Worm (Caenorhabditis elegans) whole organism, midembryonic: ENCODE results near the gene nhr-218.

ENCODE experiments used
- T22C8.4 ChIP-seq: fragments of 200-800 bp; sonication (Bioruptor generic); IDR thresholded peaks from 2 replicates; pipeline ENCODE4 v1.3.6; 2022; ENCODE audit warnings: missing genetic modification characterization, missing compliant biosample characterization
- cog-1 ChIP-seq: sonication (generic microtip); optimal IDR thresholded peaks from 2 replicates; lab custom pipeline; 2016; ENCODE audit warnings: missing genetic modification characterization, missing compliant biosample characterization
- flt-1 ChIP-seq: fragments of 200-800 bp; sonication (Bioruptor generic); IDR thresholded peaks from 2 replicates; pipeline ENCODE4 v1.3.6; 2022; ENCODE audit warnings: missing genetic modification characterization, missing compliant biosample characterization
- klf-2 ChIP-seq: fragments of 200-800 bp; sonication (Bioruptor generic); conservative IDR thresholded peaks from 2 replicates; pipeline ENCODE4 v1.3.6; 2022; ENCODE audit warnings: missing genetic modification reagents, missing genetic modification characterization, missing compliant biosample characterization
- med-1 ChIP-seq: sonication (generic microtip); optimal IDR thresholded peaks from 2 replicates; lab custom pipeline; 2017; ENCODE audit warnings: missing genetic modification characterization, mild to moderate bottlenecking, missing compliant biosample characterization, antibody characterized with exemption, missing genetic modification reagents; ENCODE audit not compliant: insufficient read depth
- ref-1 ChIP-seq: fragments of 200-800 bp; sonication (Bioruptor generic); conservative IDR thresholded peaks from 2 replicates; pipeline ENCODE4 v1.3.6; 2022; ENCODE audit warnings: missing genetic modification reagents, missing genetic modification characterization, missing compliant biosample characterization
- tab-1 ChIP-seq: fragments of 200-800 bp; sonication (Bioruptor generic); IDR thresholded peaks from 2 replicates; pipeline ENCODE4 v1.3.6; 2022; ENCODE audit warnings: missing genetic modification characterization, missing compliant biosample characterization
- ztf-23 ChIP-seq: fragments of 200-800 bp; sonication (Bioruptor generic); IDR thresholded peaks from 2 replicates; pipeline ENCODE4 v1.3.6; 2022; ENCODE audit warnings: missing genetic modification reagents, missing genetic modification characterization, missing compliant biosample characterization
- ztf-29 ChIP-seq: fragments of 200-800 bp; sonication (Bioruptor generic); IDR thresholded peaks from 2 replicates; pipeline ENCODE4 v1.3.6; 2022; ENCODE audit warnings: missing genetic modification reagents, missing genetic modification characterization, missing compliant biosample characterization

DNA sequence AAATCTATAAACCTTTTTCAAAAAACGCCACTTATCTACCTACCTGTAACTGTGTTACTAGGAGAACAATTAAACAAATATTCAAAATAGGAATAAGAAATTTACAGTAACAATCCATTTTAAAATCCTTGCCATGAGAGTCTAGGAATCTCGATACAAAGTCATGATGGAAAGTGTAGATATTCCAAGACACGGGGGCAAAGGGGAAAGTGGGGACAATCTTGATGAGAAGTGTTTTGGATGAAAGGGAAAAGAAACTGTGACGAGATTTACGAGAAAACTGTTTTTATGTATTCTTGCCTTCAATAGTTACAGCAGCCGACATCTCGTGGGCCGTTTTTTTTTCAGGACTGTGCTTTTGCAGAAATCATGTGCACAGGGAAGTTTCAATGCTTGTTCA, 23.9 kb downstream of the nhr-218 start, which contains the start of gene F28G4.2:
- TF ChIP-seq ztf-29 (GFP tag; lab: Robert Waterston, UW) (no peak), med-1 (GFP tag; lab: Kevin White, UChicago) (no peak), flt-1 (GFP tag; lab: Robert Waterston, UW) (no peak), ztf-23 (GFP tag; lab: Robert Waterston, UW) (no peak), cog-1 (tag; lab: Kevin White, UChicago) (no peak), klf-2 (GFP tag; lab: Robert Waterston, UW) (no peak), ref-1 (GFP tag; lab: Robert Waterston, UW) (no peak), T22C8.4 (GFP tag; lab: Robert Waterston, UW) (no peak), tab-1 (GFP tag; lab: Robert Waterston, UW) (no peak)
